Fruit fly (Drosophila melanogaster) whole organism, embryonic: Measurements from ENCODE around the gene cnc.

Source experiments
- Abd-B ChIP-seq: fragments of 200-800 bp; sonication (Bioruptor generic); optimal IDR thresholded peaks from 2 replicates; lab custom pipeline; 2018; ENCODE audit warnings: missing biosample characterization, mild to moderate bottlenecking, missing genetic modification characterization, moderate library complexity
- Adf1 ChIP-seq: fragments of 200-800 bp; sonication (Bioruptor generic); IDR thresholded peaks from 2 replicates; pipeline ENCODE4 v1.3.6; 2022; ENCODE audit warnings: missing biosample characterization, missing genetic modification characterization
- Awh ChIP-seq: fragments of 200-800 bp; sonication (Bioruptor generic); IDR thresholded peaks from 2 replicates; pipeline ENCODE4, ENCODE4 v1.3.6; 2022; ENCODE audit warnings: missing biosample characterization, missing genetic modification characterization
- CG13894 ChIP-seq: fragments of 200-800 bp; sonication (Bioruptor generic); optimal IDR thresholded peaks from 3 replicates; lab custom pipeline; 2018; ENCODE audit warnings: missing biosample characterization, mild to moderate bottlenecking, missing genetic modification characterization, moderate library complexity
- CG1603 ChIP-seq: fragments of 200-800 bp; sonication (Bioruptor generic); optimal IDR thresholded peaks from 2 replicates; lab custom pipeline; 2019; ENCODE audit warnings: missing biosample characterization, mild to moderate bottlenecking, missing genetic modification characterization, moderate library complexity
- CG1647 ChIP-seq: fragments of 200-800 bp; sonication (Bioruptor generic); optimal IDR thresholded peaks from 3 replicates; lab custom pipeline; 2016; ENCODE audit warnings: missing biosample characterization, missing genetic modification characterization
- CG16863 ChIP-seq: fragments of 200-800 bp; sonication (Bioruptor generic); optimal IDR thresholded peaks from 3 replicates; lab custom pipeline; 2016; ENCODE audit warnings: missing biosample characterization, missing genetic modification characterization
- CG17385 ChIP-seq: fragments of 200-800 bp; sonication (Bioruptor generic); optimal IDR thresholded peaks from 3 replicates; lab custom pipeline; 2018; ENCODE audit warnings: missing biosample characterization, mild to moderate bottlenecking, missing genetic modification characterization
- CG17612 ChIP-seq: fragments of 200-800 bp; sonication (Bioruptor generic); IDR thresholded peaks from 2 replicates; pipeline ENCODE4 v1.3.6; 2022; ENCODE audit warnings: missing biosample characterization, missing genetic modification characterization
- CG1792 ChIP-seq: fragments of 200-800 bp; sonication (Bioruptor generic); optimal IDR thresholded peaks from 2 replicates; lab custom pipeline; 2016; ENCODE audit warnings: missing biosample characterization, missing genetic modification characterization
- CG18476 ChIP-seq: fragments of 200-800 bp; sonication (Bioruptor generic); optimal IDR thresholded peaks from 2 replicates; lab custom pipeline; 2016; ENCODE audit warnings: missing biosample characterization, mild to moderate bottlenecking, missing genetic modification characterization
- CG31365 ChIP-seq: fragments of 200-800 bp; sonication (Bioruptor generic); optimal IDR thresholded peaks from 2 replicates; lab custom pipeline; 2018; ENCODE audit warnings: missing biosample characterization, mild to moderate bottlenecking, missing genetic modification characterization
- CG33213 ChIP-seq: fragments of 200-800 bp; sonication (Bioruptor generic); optimal IDR thresholded peaks from 3 replicates; lab custom pipeline; 2016; ENCODE audit warnings: missing biosample characterization, missing genetic modification characterization
- CG34376 ChIP-seq: fragments of 200-800 bp; sonication (Bioruptor generic); optimal IDR thresholded peaks from 2 replicates; lab custom pipeline; 2018; ENCODE audit warnings: missing biosample characterization, mild to moderate bottlenecking, missing genetic modification characterization
- CG4730 ChIP-seq: fragments of 200-800 bp; sonication (Bioruptor generic); IDR thresholded peaks from 2 replicates; pipeline ENCODE4 v1.3.6; 2022; ENCODE audit warnings: missing biosample characterization, missing genetic modification characterization
- CG6254 ChIP-seq: fragments of 200-800 bp; sonication (Bioruptor generic); optimal IDR thresholded peaks from 3 replicates; lab custom pipeline; 2017; ENCODE audit warnings: mild to moderate bottlenecking, missing biosample characterization, missing genetic modification reagents, missing genetic modification characterization
- CG6654 ChIP-seq: fragments of 200-800 bp; sonication (Bioruptor generic); optimal IDR thresholded peaks from 2 replicates; lab custom pipeline; 2017; ENCODE audit warnings: missing biosample characterization, mild to moderate bottlenecking, missing genetic modification characterization
- CG7271 ChIP-seq: fragments of 200-800 bp; sonication (Bioruptor generic); optimal IDR thresholded peaks from 2 replicates; lab custom pipeline; 2018; ENCODE audit warnings: missing biosample characterization, mild to moderate bottlenecking, missing genetic modification characterization, moderate library complexity
- CG7556 ChIP-seq: fragments of 200-800 bp; sonication (Bioruptor generic); optimal IDR thresholded peaks from 2 replicates; lab custom pipeline; 2017; ENCODE audit warnings: missing biosample characterization, mild to moderate bottlenecking, missing genetic modification characterization
- CG8359 ChIP-seq: fragments of 200-800 bp; sonication (Bioruptor generic); optimal IDR thresholded peaks from 2 replicates; lab custom pipeline; 2017; ENCODE audit warnings: missing biosample characterization, mild to moderate bottlenecking, missing genetic modification characterization, borderline replicate concordance
- Drgx ChIP-seq: fragments of 200-800 bp; sonication (Bioruptor generic); IDR thresholded peaks from 2 replicates; pipeline ENCODE4 v1.3.6; 2022; ENCODE audit warnings: missing biosample characterization, missing genetic modification characterization
- ERR ChIP-seq: fragments of 200-800 bp; sonication (Bioruptor generic); optimal IDR thresholded peaks from 2 replicates; lab custom pipeline; 2016; ENCODE audit warnings: missing biosample characterization, missing genetic modification characterization
- HLH3B ChIP-seq: fragments of 200-800 bp; sonication (Bioruptor generic); IDR thresholded peaks from 2 replicates; pipeline ENCODE4 v1.3.6; 2022; ENCODE audit warnings: missing biosample characterization, missing genetic modification characterization
- Hr39 ChIP-seq: fragments of >200 bp; optimal IDR thresholded peaks from 2 replicates; lab custom pipeline; 2017
- Hsf ChIP-seq: fragments of 200-800 bp; sonication (Bioruptor generic); optimal IDR thresholded peaks from 3 replicates; lab custom pipeline; 2016; ENCODE audit warnings: missing biosample characterization, missing genetic modification characterization
- Mad ChIP-seq: fragments of 200-800 bp; sonication (Bioruptor generic); optimal IDR thresholded peaks from 2 replicates; lab custom pipeline; 2016; ENCODE audit warnings: missing biosample characterization, missing genetic modification characterization
- Max ChIP-seq: fragments of 200-800 bp; sonication (Bioruptor generic); optimal IDR thresholded peaks from 2 replicates; lab custom pipeline; 2016; ENCODE audit warnings: missing biosample characterization, mild to moderate bottlenecking, missing genetic modification characterization
- NK7.1 ChIP-seq: fragments of 200-800 bp; sonication (Bioruptor generic); optimal IDR thresholded peaks from 3 replicates; lab custom pipeline; 2016; ENCODE audit warnings: missing biosample characterization, missing genetic modification characterization
- Opbp ChIP-seq: fragments of 200-800 bp; sonication (Bioruptor generic); IDR thresholded peaks from 3 replicates; pipeline ENCODE4 v1.3.6; 2022; ENCODE audit warnings: missing biosample characterization, missing genetic modification characterization; ENCODE audit not compliant: partially characterized antibody
- Rx ChIP-seq: fragments of 200-800 bp; sonication (Bioruptor generic); IDR thresholded peaks from 2 replicates; pipeline ENCODE4 v1.3.6; 2022; ENCODE audit warnings: missing biosample characterization, missing genetic modification characterization
- Scr ChIP-seq: fragments of 200-800 bp; sonication (Bioruptor generic); IDR thresholded peaks from 2 replicates; pipeline ENCODE4 v1.3.6; 2022; ENCODE audit warnings: missing biosample characterization, missing genetic modification characterization; ENCODE audit not compliant: partially characterized antibody
- Sin3A ChIP-seq: fragments of >200 bp; optimal IDR thresholded peaks from 2 replicates; lab custom pipeline; 2018
- Sox100B ChIP-seq: fragments of 200-800 bp; sonication (Bioruptor generic); optimal IDR thresholded peaks from 3 replicates; lab custom pipeline; 2018; ENCODE audit warnings: missing biosample characterization, mild to moderate bottlenecking, missing genetic modification characterization
- ase ChIP-seq: fragments of 200-800 bp; sonication (Bioruptor generic); IDR thresholded peaks from 3 replicates; pipeline ENCODE4 v1.3.6; 2022; ENCODE audit warnings: missing biosample characterization, missing genetic modification characterization
- bbx ChIP-seq: fragments of 200-800 bp; sonication (Bioruptor generic); IDR thresholded peaks from 2 replicates; pipeline ENCODE4 v1.3.6; 2022; ENCODE audit warnings: missing biosample characterization, missing genetic modification characterization; ENCODE audit not compliant: partially characterized antibody
- bcd ChIP-seq: fragments of 200-800 bp; sonication (Bioruptor generic); optimal IDR thresholded peaks from 2 replicates; lab custom pipeline; 2017; ENCODE audit warnings: missing biosample characterization, mild to moderate bottlenecking, missing genetic modification characterization
- cad ChIP-seq: fragments of >200 bp; optimal IDR thresholded peaks from 2 replicates; lab custom pipeline; 2017; ENCODE audit warnings: missing biosample characterization, missing genetic modification characterization
- chn ChIP-seq: fragments of 200-800 bp; sonication (Bioruptor generic); optimal IDR thresholded peaks from 2 replicates; lab custom pipeline; 2016; ENCODE audit warnings: missing biosample characterization, missing genetic modification characterization
- corto ChIP-seq: fragments of 200-800 bp; sonication (Bioruptor generic); optimal IDR thresholded peaks from 2 replicates; lab custom pipeline; 2016; ENCODE audit warnings: missing biosample characterization, mild to moderate bottlenecking, missing genetic modification characterization, moderate library complexity
- crc ChIP-seq: fragments of 200-800 bp; sonication (Bioruptor generic); optimal IDR thresholded peaks from 2 replicates; lab custom pipeline; 2016; ENCODE audit warnings: missing biosample characterization, missing genetic modification characterization
- crol ChIP-seq: fragments of 200-800 bp; sonication (Bioruptor generic); IDR thresholded peaks from 2 replicates; pipeline ENCODE4 v1.3.6; 2022; ENCODE audit warnings: missing biosample characterization, missing genetic modification characterization
- cwo ChIP-seq: fragments of 200-800 bp; sonication (Bioruptor generic); optimal IDR thresholded peaks from 3 replicates; lab custom pipeline; 2017; ENCODE audit warnings: missing biosample characterization, missing genetic modification characterization, mild to moderate bottlenecking, moderate library complexity, missing genetic modification reagents
- emc ChIP-seq: fragments of 200-800 bp; sonication (Bioruptor generic); optimal IDR thresholded peaks from 2 replicates; lab custom pipeline; 2016; ENCODE audit warnings: missing biosample characterization, missing genetic modification characterization
- eve ChIP-seq, 2 experiments: fragments of >200 bp; optimal IDR thresholded peaks; 2 replicates each; lab custom pipeline; 2017; ENCODE audit warnings: missing biosample characterization in 2 of 2, missing genetic modification characterization in 2 of 2
- fru ChIP-seq: fragments of >200 bp; optimal IDR thresholded peaks from 2 replicates; lab custom pipeline; 2017
- gsb ChIP-seq: fragments of 200-800 bp; sonication (Bioruptor generic); IDR thresholded peaks from 2 replicates; pipeline ENCODE4 v1.3.6; 2022; ENCODE audit warnings: missing biosample characterization, missing genetic modification characterization
- run ChIP-seq: fragments of 200-800 bp; sonication (Bioruptor generic); optimal IDR thresholded peaks from 3 replicates; lab custom pipeline; 2018; ENCODE audit warnings: missing biosample characterization, mild to moderate bottlenecking, missing genetic modification characterization
- tgo ChIP-seq: fragments of 200-800 bp; sonication (Bioruptor generic); IDR thresholded peaks from 3 replicates; pipeline ENCODE4 v1.3.6; 2022; ENCODE audit warnings: missing biosample characterization, missing genetic modification characterization
- trh ChIP-seq: fragments of 200-800 bp; sonication (Bioruptor generic); optimal IDR thresholded peaks from 2 replicates; lab custom pipeline; 2016; ENCODE audit warnings: missing biosample characterization, missing genetic modification characterization
- tup ChIP-seq: fragments of 200-800 bp; sonication (Bioruptor generic); optimal IDR thresholded peaks from 2 replicates; lab custom pipeline; 2016; ENCODE audit warnings: missing biosample characterization, mild to moderate bottlenecking, missing genetic modification characterization, moderate library complexity
- unc-4 ChIP-seq: fragments of 200-800 bp; sonication (Bioruptor generic); IDR thresholded peaks from 2 replicates; pipeline ENCODE4 v1.3.6; 2022; ENCODE audit warnings: missing biosample characterization, missing genetic modification characterization; ENCODE audit not compliant: partially characterized antibody
- usp ChIP-seq: fragments of >200 bp; optimal IDR thresholded peaks from 2 replicates; lab custom pipeline; 2017; ENCODE audit warnings: missing biosample characterization, missing genetic modification characterization
- wdn ChIP-seq: fragments of 200-800 bp; sonication (Bioruptor generic); IDR thresholded peaks from 2 replicates; pipeline ENCODE4 v1.3.6; 2022; ENCODE audit warnings: missing biosample characterization, missing genetic modification characterization

The cnc gene

dm6 chr3R:23157664-23158151, 68.8 kb downstream of the cnc start, which contains the start of gene unk (continued):
- TF ChIP-seq CG1792 (GFP tag; lab: Kevin White, UChicago) (no peak), bbx (GFP tag; lab: Robert Waterston, UW) (peak; percentile 98), fru (lab: Kevin White, UChicago) (no peak), crc (GFP tag; lab: Kevin White, UChicago) (no peak), usp (no peak), Hsf (peak; percentile 0), CG31365 (tag; lab: Kevin White, UChicago) (no peak), CG7556 (GFP tag; lab: Kevin White, UChicago) (no peak), cwo (GFP tag; lab: Kevin White, UChicago) (no peak), Rx (no peak), corto (GFP tag; lab: Kevin White, UChicago) (no peak), CG1647 (GFP tag; lab: Kevin White, UChicago) (no peak), gsb (GFP tag; lab: Robert Waterston, UW) (0 out of 2 replicates have a peak, but pooled peaks have one; percentile 17), NK7.1 (GFP tag; lab: Kevin White, UChicago) (no peak), CG8359 (GFP tag; lab: Kevin White, UChicago) (no peak), Max (GFP tag; lab: Kevin White, UChicago) (no peak), Adf1 (GFP tag; lab: Robert Waterston, UW) (0 out of 2 replicates have a peak, but pooled peaks have one; percentile 6), Mad (peak; percentile 44), CG18476 (GFP tag; lab: Kevin White, UChicago) (no peak), chn (GFP tag; lab: Kevin White, UChicago) (peak; percentile 30), unc-4 (GFP tag; lab: Robert Waterston, UW) (peak; percentile 98), HLH3B (GFP tag; lab: Robert Waterston, UW) (no peak), Drgx (GFP tag; lab: Robert Waterston, UW) (no peak), Sin3A (lab: Kevin White, UChicago) (peak; percentile 83), tup (no peak), CG4730 (GFP tag; lab: Robert Waterston, UW) (no peak), eve (GFP tag; optimal IDR thresholded peaks at IDR 0.05; lab: Kevin White, UChicago) (no peak), Sox100B (GFP tag; lab: Kevin White, UChicago) (no peak), CG6254 (GFP tag; lab: Kevin White, UChicago) (no peak), trh (no peak), CG34376 (GFP tag; lab: Kevin White, UChicago) (no peak), CG13894 (tag; lab: Kevin White, UChicago) (peak; percentile 2), Abd-B (GFP tag; lab: Kevin White, UChicago) (no peak), wdn (GFP tag; lab: Robert Waterston, UW) (no peak), CG6654 (GFP tag; lab: Kevin White, UChicago) (no peak), CG17612 (GFP tag; lab: Robert Waterston, UW) (no peak), Hr39 (lab: Kevin White, UChicago) (no peak), cad (GFP tag; lab: Kevin White, UChicago) (no peak), emc (GFP tag; lab: Kevin White, UChicago) (no peak), Scr (GFP tag; lab: Robert Waterston, UW) (peak; percentile 97), ase (GFP tag; lab: Robert Waterston, UW) (no peak; the same call in 2 of the 3 replicates), CG16863 (GFP tag; lab: Kevin White, UChicago) (no peak), crol (GFP tag; lab: Robert Waterston, UW) (no peak), CG17385 (no peak), Opbp (GFP tag; lab: Robert Waterston, UW) (peak; percentile 99), CG7271 (tag; lab: Kevin White, UChicago) (no peak), bcd (GFP tag; lab: Kevin White, UChicago) (no peak), ERR (GFP tag; lab: Kevin White, UChicago) (peak; percentile 55), CG33213 (GFP tag; lab: Kevin White, UChicago) (peak; percentile 44), run (tag; lab: Kevin White, UChicago) (no peak), Awh (GFP tag; lab: Robert Waterston, UW) (no peak), CG1603 (peak; percentile 80), tgo (GFP tag; lab: Robert Waterston, UW) (no peak)
